Worm (Caenorhabditis elegans): ENCODE measurements around the gene C34F6.5.

DNA sequence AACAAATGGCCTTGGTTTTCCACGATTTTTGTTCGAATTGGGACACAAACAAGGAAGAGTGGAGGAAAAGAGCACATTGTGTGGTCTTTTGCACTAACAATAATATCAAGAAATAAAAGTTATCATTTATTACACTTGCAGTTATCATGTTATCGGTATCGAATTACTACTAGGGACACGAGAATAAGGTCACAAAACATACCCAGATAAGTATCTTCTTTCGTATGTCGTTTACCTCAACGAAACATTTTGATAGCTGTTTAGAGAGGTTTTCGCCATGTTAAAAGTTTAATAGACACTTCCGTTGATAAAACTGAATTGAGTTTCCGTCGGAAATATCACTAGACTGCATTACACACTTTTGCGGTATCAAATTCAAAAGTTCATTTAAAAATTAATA is 42.3 kb upstream of the C34F6.5 start:
- TF ChIP-seq F57C9.4 (tag; optimal IDR thresholded peaks at IDR 0.05): no peak
- TF ChIP-seq F10E7.11 (tag; optimal IDR thresholded peaks at IDR 0.05): no peak
- no peak for TF ChIP-seq snpc-1.1 (tag; optimal IDR thresholded peaks at IDR 0.05; ENCODE audit: insufficient read depth)
- TF ChIP-seq ets-4 (GFP tag; optimal IDR thresholded peaks at IDR 0.05): no peak

All from whole organism, young adult.